Worm (Caenorhabditis elegans) whole organism, late embryonic: ENCODE data around the gene F09F9.1.

Experiments used
- ama-1 ChIP-seq: fragments of 150-350 bp; optimal IDR thresholded peaks from 2 replicates; lab custom pipeline; 2014
- ceh-24 ChIP-seq: sonication (generic microtip); optimal IDR thresholded peaks from 2 replicates; lab custom pipeline; 2016; ENCODE audit warnings: mild to moderate bottlenecking, missing genetic modification characterization, missing compliant biosample characterization
- ceh-48 ChIP-seq: sonication (generic microtip); optimal IDR thresholded peaks from 2 replicates; lab custom pipeline; 2016; ENCODE audit warnings: missing genetic modification characterization, inconsistent platforms, missing compliant biosample characterization
- eyg-1 ChIP-seq: sonication (generic microtip); optimal IDR thresholded peaks from 2 replicates; lab custom pipeline; 2016; ENCODE audit warnings: missing genotype, missing genetic modification characterization, missing compliant biosample characterization
- fkh-6 ChIP-seq: sonication (generic microtip); optimal IDR thresholded peaks from 2 replicates; lab custom pipeline; 2016; ENCODE audit warnings: missing genetic modification characterization, missing compliant biosample characterization
- hlh-13 ChIP-seq: fragments of 200-800 bp; sonication (Bioruptor generic); optimal IDR thresholded peaks from 2 replicates; lab custom pipeline; 2018; ENCODE audit warnings: mild to moderate bottlenecking, missing genetic modification characterization, missing compliant biosample characterization
- hlh-30 ChIP-seq: sonication (generic microtip); optimal IDR thresholded peaks from 2 replicates; lab custom pipeline; 2017; ENCODE audit warnings: antibody characterized with exemption, missing genetic modification characterization, missing compliant biosample characterization; ENCODE audit not compliant: insufficient read depth
- nhr-11 ChIP-seq: fragments of 150-350 bp; optimal IDR thresholded peaks from 2 replicates; lab custom pipeline; 2014; ENCODE audit warnings: missing biosample characterization, missing genetic modification characterization
- odd-2 ChIP-seq: sonication (generic microtip); optimal IDR thresholded peaks from 2 replicates; lab custom pipeline; 2017; ENCODE audit warnings: antibody characterized with exemption, mild to moderate bottlenecking, missing genetic modification characterization, missing compliant biosample characterization
- pag-3 ChIP-seq: sonication (generic microtip); optimal IDR thresholded peaks from 2 replicates; lab custom pipeline; 2016; ENCODE audit warnings: missing compliant biosample characterization, missing genetic modification characterization, borderline replicate concordance
- pha-4 ChIP-seq: fragments of 150-350 bp; optimal IDR thresholded peaks from 2 replicates; lab custom pipeline; 2018; ENCODE audit warnings: missing biosample characterization, missing genetic modification reagents, missing genetic modification characterization
- pqm-1 ChIP-seq: sonication (generic microtip); optimal IDR thresholded peaks from 2 replicates; lab custom pipeline; 2016; ENCODE audit warnings: missing genetic modification characterization, missing compliant biosample characterization
- ref-2 ChIP-seq: sonication (generic microtip); optimal IDR thresholded peaks from 2 replicates; lab custom pipeline; 2016; ENCODE audit warnings: missing genetic modification characterization, missing compliant biosample characterization
- tbx-2 ChIP-seq: sonication (generic microtip); optimal IDR thresholded peaks from 2 replicates; lab custom pipeline; 2016; ENCODE audit warnings: missing genetic modification characterization, missing compliant biosample characterization

ce11 chrX:4120935-4121334 is 5.8 kb downstream of the F09F9.1 start, which contains the start of gene F09F9.3:
- no peak for TF ChIP-seq pag-3 (tag; lab: Kevin White, UChicago)
- no peak for TF ChIP-seq eyg-1
- no peak for TF ChIP-seq ceh-24 (tag; lab: Kevin White, UChicago)
- no peak for TF ChIP-seq odd-2
- no peak for TF ChIP-seq pha-4 (tag; lab: Kevin White, UChicago)
- no peak for TF ChIP-seq hlh-13 (GFP tag; lab: Kevin White, UChicago)
- TF ChIP-seq fkh-6 = no peak
- no peak for TF ChIP-seq nhr-11 (tag; lab: Kevin White, UChicago)
- no peak for TF ChIP-seq ceh-48
- TF ChIP-seq ref-2 (tag; lab: Kevin White, UChicago) = no peak
- TF ChIP-seq pqm-1 (tag; lab: Kevin White, UChicago) = no peak
- no peak for TF ChIP-seq hlh-30
- TF ChIP-seq ama-1 = no peak
- TF ChIP-seq tbx-2 = no peak
